Worm (Caenorhabditis elegans) whole organism, L2 larva: ENCODE results near the gene D2024.1.
"Not testable (repeated sequence)": the region's sequence is repeated elsewhere in the genome, so short reads cannot be mapped to it uniquely, and the experiment has no call there.

ENCODE experiments used
- C34F6.9 ChIP-seq: fragments of 150-350 bp; optimal IDR thresholded peaks from 2 replicates; lab custom pipeline; 2014; ENCODE audit warnings: missing biosample characterization, missing genetic modification characterization
- F13H6.1 ChIP-seq: sonication (generic microtip); optimal IDR thresholded peaks from 2 replicates; lab custom pipeline; 2016; ENCODE audit warnings: missing genetic modification characterization, missing compliant biosample characterization
- R02D3.7 ChIP-seq: fragments of 150-350 bp; optimal IDR thresholded peaks from 2 replicates; lab custom pipeline; 2014; ENCODE audit warnings: missing biosample characterization, missing genetic modification characterization
- Y55F3AM.14 ChIP-seq: fragments of 200-800 bp; sonication (Bioruptor generic); optimal IDR thresholded peaks from 2 replicates; lab custom pipeline; 2018; ENCODE audit warnings: mild to moderate bottlenecking, missing genetic modification characterization, missing compliant biosample characterization
- alr-1 ChIP-seq: fragments of 150-350 bp; optimal IDR thresholded peaks from 2 replicates; lab custom pipeline; 2014; ENCODE audit warnings: missing biosample characterization, missing genetic modification characterization
- aly-2 ChIP-seq: fragments of 150-350 bp; optimal IDR thresholded peaks from 2 replicates; lab custom pipeline; 2014; ENCODE audit warnings: missing biosample characterization, missing genetic modification characterization
- ceh-16 ChIP-seq: fragments of 150-350 bp; optimal IDR thresholded peaks from 2 replicates; lab custom pipeline; 2014; ENCODE audit warnings: missing biosample characterization, missing genetic modification characterization
- ceh-82 ChIP-seq: fragments of 150-350 bp; optimal IDR thresholded peaks from 2 replicates; lab custom pipeline; 2014; ENCODE audit warnings: missing biosample characterization, missing genetic modification characterization
- crh-2 ChIP-seq: sonication (generic microtip); optimal IDR thresholded peaks from 2 replicates; lab custom pipeline; 2017; ENCODE audit warnings: missing biosample characterization, missing genetic modification characterization
- dmd-4 ChIP-seq: sonication (generic microtip); optimal IDR thresholded peaks from 2 replicates; lab custom pipeline; 2017; ENCODE audit warnings: missing biosample characterization, missing genetic modification characterization
- egl-27 ChIP-seq: sonication (generic microtip); optimal IDR thresholded peaks from 3 replicates; lab custom pipeline; 2017; ENCODE audit warnings: missing biosample characterization, missing genetic modification reagents, missing genetic modification characterization
- fos-1 ChIP-seq: fragments of 150-350 bp; optimal IDR thresholded peaks from 2 replicates; lab custom pipeline; 2014; ENCODE audit warnings: missing biosample characterization, missing genetic modification characterization
- gmeb-1 ChIP-seq: fragments of 150-350 bp; optimal IDR thresholded peaks from 2 replicates; lab custom pipeline; 2014; ENCODE audit warnings: missing biosample characterization, missing genetic modification characterization
- lin-13 ChIP-seq: fragments of 150-350 bp; optimal IDR thresholded peaks from 2 replicates; lab custom pipeline; 2014; ENCODE audit warnings: missing biosample characterization, missing genetic modification reagents, missing genetic modification characterization
- lin-39 ChIP-seq: fragments of 150-350 bp; optimal IDR thresholded peaks from 2 replicates; lab custom pipeline; 2014; ENCODE audit warnings: missing biosample characterization, missing genetic modification reagents, missing genetic modification characterization
- mdl-1 ChIP-seq, 2 experiments: fragments of 150-350 bp in 1 of 2; sonication (generic microtip) in 1 of 2; optimal IDR thresholded peaks; 2 replicates each; lab custom pipeline; 2017; ENCODE audit warnings: missing biosample characterization in 2 of 2, missing genetic modification characterization in 2 of 2
- nhr-11 ChIP-seq: fragments of 150-350 bp; optimal IDR thresholded peaks from 2 replicates; lab custom pipeline; 2014; ENCODE audit warnings: missing biosample characterization, missing genetic modification characterization
- nhr-12 ChIP-seq: fragments of 150-350 bp; optimal IDR thresholded peaks from 2 replicates; lab custom pipeline; 2014; ENCODE audit warnings: missing biosample characterization, missing genetic modification characterization
- nhr-129 ChIP-seq: fragments of 150-350 bp; optimal IDR thresholded peaks from 2 replicates; lab custom pipeline; 2014; ENCODE audit warnings: missing biosample characterization, missing genetic modification characterization
- nhr-23 ChIP-seq: fragments of 150-350 bp; optimal IDR thresholded peaks from 2 replicates; lab custom pipeline; 2014; ENCODE audit warnings: missing biosample characterization, missing genetic modification reagents, missing genetic modification characterization
- nhr-237 ChIP-seq: fragments of 150-350 bp; optimal IDR thresholded peaks from 2 replicates; lab custom pipeline; 2014; ENCODE audit warnings: missing biosample characterization, missing genetic modification characterization
- nhr-25 ChIP-seq: fragments of 150-350 bp; sonication (generic microtip); optimal IDR thresholded peaks from 3 replicates; lab custom pipeline; 2014; ENCODE audit warnings: missing biosample characterization, missing genetic modification characterization
- nhr-6 ChIP-seq: fragments of 150-350 bp; optimal IDR thresholded peaks from 2 replicates; lab custom pipeline; 2014; ENCODE audit warnings: missing biosample characterization, missing genetic modification characterization
- nhr-77 ChIP-seq: fragments of 150-350 bp; optimal IDR thresholded peaks from 2 replicates; lab custom pipeline; 2014; ENCODE audit warnings: missing biosample characterization, missing genetic modification characterization
- peb-1 ChIP-seq: fragments of 150-350 bp; optimal IDR thresholded peaks from 2 replicates; lab custom pipeline; 2014; ENCODE audit warnings: missing biosample characterization, missing genetic modification characterization
- sem-4 ChIP-seq: fragments of 150-350 bp; optimal IDR thresholded peaks from 2 replicates; lab custom pipeline; 2014; ENCODE audit warnings: missing biosample characterization, missing genetic modification reagents, missing genetic modification characterization
- skn-1 ChIP-seq: sonication (generic microtip); optimal IDR thresholded peaks from 2 replicates; lab custom pipeline; 2017; ENCODE audit warnings: missing biosample characterization, missing genetic modification characterization
- sma-3 ChIP-seq: sonication (generic microtip); optimal IDR thresholded peaks from 2 replicates; lab custom pipeline; 2016; ENCODE audit warnings: missing genetic modification reagents, missing genetic modification characterization, missing compliant biosample characterization
- sma-9 ChIP-seq, 2 experiments: fragments of 150-350 bp in 1 of 2; sonication (generic microtip) in 1 of 2; optimal IDR thresholded peaks; 2 replicates each; lab custom pipeline; 2014 to 2016; ENCODE audit warnings: missing genetic modification characterization in 2 of 2, mild to moderate bottlenecking in 1 of 2, missing biosample characterization in 1 of 2, missing compliant biosample characterization in 1 of 2, missing genetic modification reagents in 1 of 2, moderate library complexity in 1 of 2
- snpc-4 ChIP-seq: fragments of 150-350 bp; optimal IDR thresholded peaks from 2 replicates; lab custom pipeline; 2014; ENCODE audit warnings: missing biosample characterization, missing genetic modification characterization
- unc-55 ChIP-seq: fragments of 150-350 bp; sonication (generic microtip); optimal IDR thresholded peaks from 3 replicates; lab custom pipeline; 2014; ENCODE audit warnings: missing biosample characterization, missing genetic modification reagents, missing genetic modification characterization
- zag-1 ChIP-seq: fragments of 150-350 bp; optimal IDR thresholded peaks from 2 replicates; lab custom pipeline; 2014; ENCODE audit warnings: missing biosample characterization, missing genetic modification characterization
- ztf-1 ChIP-seq: fragments of 200-800 bp; sonication (Bioruptor generic); conservative IDR thresholded peaks from 2 replicates; pipeline ENCODE4 v1.3.6; 2022; ENCODE audit warnings: missing genetic modification characterization, missing compliant biosample characterization
- ztf-11 ChIP-seq: sonication (generic microtip); optimal IDR thresholded peaks from 2 replicates; lab custom pipeline; 2017; ENCODE audit warnings: missing biosample characterization, missing genetic modification characterization
- ztf-4 ChIP-seq: fragments of 150-350 bp; optimal IDR thresholded peaks from 2 replicates; lab custom pipeline; 2014; ENCODE audit warnings: missing biosample characterization, missing genetic modification characterization

Gene D2024.1

ce11 chrIV:7243913-7244312 lies 3.4 kb upstream of the D2024.1 start, which contains the start of gene afmd-1:
afmd-1 (plus strand) TSS chrIV:7244228.
- no peak for TF ChIP-seq mdl-1 (tag; optimal IDR thresholded peaks at IDR 0.05; lab: Kevin White, UChicago)
- no peak for TF ChIP-seq gmeb-1 (tag; lab: Kevin White, UChicago)
- TF ChIP-seq sma-3 (GFP tag; lab: Kevin White, UChicago), result no peak
- no peak for TF ChIP-seq dmd-4
- no peak for TF ChIP-seq sem-4 (tag; lab: Kevin White, UChicago)
- no peak for TF ChIP-seq ceh-82
- TF ChIP-seq sma-9 (GFP tag; optimal IDR thresholded peaks at IDR 0.05; lab: Kevin White, UChicago), result no peak
- no peak for TF ChIP-seq sma-9 (tag; optimal IDR thresholded peaks at IDR 0.05; lab: Kevin White, UChicago)
- no peak for TF ChIP-seq F13H6.1 (tag; lab: Kevin White, UChicago)

DNA sequence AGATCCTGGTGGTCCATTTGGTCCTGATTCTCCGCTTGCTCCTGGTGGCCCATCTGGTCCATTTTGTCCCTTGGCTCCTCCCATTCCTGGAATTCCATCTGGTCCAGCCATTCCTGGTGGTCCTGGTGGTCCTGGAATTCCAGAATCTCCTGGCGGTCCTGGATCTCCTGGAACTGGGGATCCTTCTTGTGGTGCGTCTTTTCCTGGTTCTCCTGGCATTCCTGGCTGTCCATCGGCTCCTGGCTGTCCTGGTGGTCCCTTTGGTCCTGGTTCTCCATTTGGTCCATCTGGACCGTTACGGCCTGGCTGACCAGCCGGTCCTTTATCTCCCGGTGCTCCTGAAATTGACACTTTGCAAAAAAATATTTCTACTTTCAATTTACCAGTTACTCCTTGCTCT lies 1.8 kb upstream of the D2024.1 start:
- TF ChIP-seq F13H6.1 (tag; lab: Kevin White, UChicago) (no peak), ztf-1 (GFP tag; lab: Robert Waterston, UW) (no peak), gmeb-1 (tag; lab: Kevin White, UChicago) (no peak), zag-1 (tag; lab: Kevin White, UChicago) (no peak), nhr-237 (no peak), ceh-82 (no peak), snpc-4 (no peak), nhr-25 (tag; lab: Kevin White, UChicago) (no peak), lin-39 (no peak), alr-1 (no peak)

- TF ChIP-seq lin-39 (no peak), sma-3 (GFP tag; lab: Kevin White, UChicago) (no peak), nhr-77 (tag; lab: Kevin White, UChicago) (no peak), C34F6.9 (tag; lab: Kevin White, UChicago) (no peak), ceh-16 (tag; lab: Kevin White, UChicago) (no peak), aly-2 (tag; lab: Kevin White, UChicago) (no peak), nhr-23 (tag; lab: Kevin White, UChicago) (no peak), gmeb-1 (tag; lab: Kevin White, UChicago) (no peak), ztf-4 (tag; lab: Kevin White, UChicago) (no peak), snpc-4 (no peak)
These were observed 790 bp upstream of the D2024.1 start, which contains the start of gene col-114 for ce11 chrIV:7246553-7246952. col-114 (minus strand) TSS chrIV:7246653.

DNA sequence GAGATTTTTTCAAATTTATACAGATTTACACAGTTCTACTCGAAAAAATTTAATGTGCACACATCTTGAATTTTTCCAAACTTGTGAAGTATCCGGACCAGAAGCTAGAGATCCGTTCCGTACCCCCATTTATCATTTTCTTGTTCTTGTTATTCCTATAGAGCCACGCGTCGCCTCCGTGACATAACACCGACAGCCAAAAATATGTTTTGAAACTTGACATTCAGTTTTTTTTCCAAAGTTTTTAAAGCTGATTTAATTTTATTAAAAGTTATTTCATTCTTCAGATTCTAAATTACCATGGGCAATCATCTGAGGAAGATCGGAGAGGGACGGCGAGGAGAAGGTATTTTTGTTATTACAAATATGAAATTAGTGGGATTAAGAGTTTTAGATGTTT lies 2.8 kb downstream of the D2024.1 start, which contains the start of gene D2024.18:
TSS of gene D2024.18 (plus strand) at position 301 of the 400 bp plus-strand sequence.
- no peak for TF ChIP-seq snpc-4
- TF ChIP-seq nhr-11 (tag; lab: Kevin White, UChicago), result no peak
- no peak for TF ChIP-seq nhr-23 (tag; lab: Kevin White, UChicago)
- no peak for TF ChIP-seq nhr-25 (tag; lab: Kevin White, UChicago)
- no peak for TF ChIP-seq nhr-6 (tag; lab: Kevin White, UChicago)
- TF ChIP-seq sma-9 (GFP tag; optimal IDR thresholded peaks at IDR 0.05; lab: Kevin White, UChicago), result no peak
- no peak for TF ChIP-seq sma-9 (tag; optimal IDR thresholded peaks at IDR 0.05; lab: Kevin White, UChicago)
- no peak for TF ChIP-seq egl-27 (tag; lab: Kevin White, UChicago)

DNA sequence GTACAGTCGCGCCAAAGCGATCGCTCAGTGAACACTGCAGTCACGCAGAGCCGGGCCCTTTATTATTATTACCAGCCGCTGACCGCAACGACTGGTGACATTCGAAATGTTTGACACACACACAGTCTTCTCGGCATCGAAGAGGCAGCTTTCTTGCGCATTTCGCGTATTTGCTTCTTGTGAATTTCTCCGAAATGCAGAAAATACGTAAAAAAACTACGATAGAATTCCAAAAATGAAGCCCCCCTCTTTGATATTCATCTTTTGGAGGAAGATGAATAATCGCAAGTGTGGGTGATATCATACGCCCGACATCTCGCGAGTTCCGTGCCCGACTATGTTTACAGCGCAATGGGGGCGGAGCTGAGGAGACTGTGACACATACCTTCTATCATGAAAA lies 5.9 kb downstream of the D2024.1 start:
- no peak for TF ChIP-seq nhr-237
- TF ChIP-seq snpc-4, result peak; percentile 50

DNA sequence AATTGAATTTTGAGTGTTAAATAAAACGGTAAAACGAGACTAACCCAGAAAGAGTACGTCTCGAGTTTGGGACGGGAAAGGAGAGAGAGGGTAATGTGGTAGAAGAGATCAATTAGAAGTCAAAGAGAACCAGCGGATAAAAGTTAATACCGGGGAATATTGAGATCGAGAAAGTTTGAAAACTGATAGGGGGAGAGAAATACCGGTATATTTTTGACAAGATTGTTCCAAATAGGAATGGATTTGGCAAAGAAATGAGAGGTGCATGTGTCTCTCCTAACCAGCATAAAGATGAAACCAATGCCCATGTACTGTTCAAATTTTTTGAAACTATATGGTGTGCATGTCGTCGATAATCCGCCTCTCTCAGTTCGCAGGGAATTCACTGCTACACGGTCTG lies 7.3 kb downstream of the D2024.1 start, which contains the start of gene C06E4.5:
TSS of gene C06E4.5 (plus strand) at position 301 of the 400 bp plus-strand sequence.
- TF ChIP-seq nhr-77 (tag; lab: Kevin White, UChicago); peb-1 (tag; lab: Kevin White, UChicago); snpc-4: not testable (repeated sequence)

- TF ChIP-seq zag-1 (tag; lab: Kevin White, UChicago) (no peak), ztf-11 (tag; lab: Kevin White, UChicago) (no peak), nhr-129 (tag; lab: Kevin White, UChicago) (no peak), aly-2 (tag; lab: Kevin White, UChicago) (no peak), fos-1 (tag; lab: Kevin White, UChicago) (peak; percentile 71), nhr-77 (tag; lab: Kevin White, UChicago) (no peak), peb-1 (tag; lab: Kevin White, UChicago) (no peak), unc-55 (GFP tag; lab: Kevin White, UChicago) (peak; percentile 59), dmd-4 (no peak), ceh-16 (tag; lab: Kevin White, UChicago) (no peak), egl-27 (tag; lab: Kevin White, UChicago) (peak; percentile 32), sma-9 (GFP tag; optimal IDR thresholded peaks at IDR 0.05; lab: Kevin White, UChicago) (peak; percentile 77), sma-9 (tag; optimal IDR thresholded peaks at IDR 0.05; lab: Kevin White, UChicago) (no peak), mdl-1 (tag; optimal IDR thresholded peaks at IDR 0.05; lab: Kevin White, UChicago) (peak in 1 of 2 experiments; percentile 10), crh-2 (tag; lab: Kevin White, UChicago) (no peak), gmeb-1 (tag; lab: Kevin White, UChicago) (peak; percentile 44), nhr-12 (tag; lab: Kevin White, UChicago) (no peak), skn-1 (no peak), C34F6.9 (tag; lab: Kevin White, UChicago) (no peak), R02D3.7 (tag; lab: Kevin White, UChicago) (no peak), nhr-25 (tag; lab: Kevin White, UChicago) (no peak), F13H6.1 (tag; lab: Kevin White, UChicago) (no peak), nhr-11 (tag; lab: Kevin White, UChicago) (no peak), ceh-82 (no peak), lin-13 (GFP tag; lab: Kevin White, UChicago) (no peak), Y55F3AM.14 (GFP tag; lab: Kevin White, UChicago) (no peak), lin-39 (no peak), sma-3 (GFP tag; lab: Kevin White, UChicago) (no peak)
These were observed 10.9 kb downstream of the D2024.1 start, which contains the start of gene C06E4.6 for ce11 chrIV:7258253-7258652. C06E4.6 (minus strand) TSS chrIV:7258303.
